Fruit fly (Drosophila melanogaster) whole organism, wandering third instar larva: ENCODE measurements around the gene CG42779.

Source experiments
- CrebA ChIP-seq: fragments of 200-800 bp; sonication (Bioruptor generic); optimal IDR thresholded peaks from 2 replicates; lab custom pipeline; 2016; ENCODE audit warnings: missing biosample characterization, mild to moderate bottlenecking, missing genetic modification characterization, borderline replicate concordance
- Myc ChIP-seq: fragments of >200 bp; optimal IDR thresholded peaks from 2 replicates; lab custom pipeline; 2017
- OdsH ChIP-seq: fragments of 200-800 bp; sonication (Bioruptor generic); optimal IDR thresholded peaks from 2 replicates; lab custom pipeline; 2016; ENCODE audit warnings: missing biosample characterization, mild to moderate bottlenecking, missing genetic modification characterization
- brk ChIP-seq: fragments of 200-800 bp; sonication (Bioruptor generic); optimal IDR thresholded peaks from 2 replicates; lab custom pipeline; 2016; ENCODE audit warnings: missing biosample characterization, mild to moderate bottlenecking, missing genetic modification characterization

DNA sequence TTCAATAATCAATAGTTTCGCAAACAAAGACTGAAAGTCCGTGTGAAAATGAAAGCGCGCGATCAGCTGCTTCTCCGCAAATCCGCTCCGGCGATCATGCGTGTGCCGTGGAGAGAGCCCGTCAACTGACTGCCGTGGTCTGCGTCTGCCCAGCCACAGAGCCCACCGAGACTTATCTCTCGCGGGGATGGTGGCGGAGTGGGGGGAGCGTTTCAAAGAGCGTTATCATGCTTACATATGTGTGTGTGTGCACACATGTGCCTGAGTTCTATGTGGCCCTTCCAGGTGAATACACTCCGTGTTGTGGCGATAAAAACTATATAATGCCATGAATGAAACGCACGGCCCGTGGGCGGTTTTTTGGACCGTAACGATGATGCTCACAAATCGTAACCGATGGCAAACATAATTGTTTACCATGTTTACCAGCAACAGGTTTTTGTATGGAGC is 43.4 kb upstream of the CG42779 start:
- no peak for TF ChIP-seq CrebA (GFP tag; lab: Kevin White, UChicago)
- TF ChIP-seq OdsH (GFP tag; lab: Kevin White, UChicago): no peak
- TF ChIP-seq brk (GFP tag; lab: Kevin White, UChicago): no peak
- no peak for TF ChIP-seq Myc
